Worm (Caenorhabditis elegans) whole organism, L4 larva: ENCODE measurements around the gene F52G3.1.
A peak's percentile ranks its signal among the peaks of the same experiment; 100 is the strongest.

Source experiments
- F37D6.2 ChIP-seq: sonication (generic microtip); optimal IDR thresholded peaks from 2 replicates; lab custom pipeline; 2016; ENCODE audit warnings: mild to moderate bottlenecking, missing genetic modification characterization, missing compliant biosample characterization
- R02D3.7 ChIP-seq: fragments of 150-350 bp; sonication (generic microtip); optimal IDR thresholded peaks from 3 replicates; lab custom pipeline; 2014; ENCODE audit warnings: missing biosample characterization, missing genetic modification characterization
- aly-2 ChIP-seq: sonication (generic microtip); optimal IDR thresholded peaks from 2 replicates; lab custom pipeline; 2018; ENCODE audit warnings: missing biosample characterization, missing genetic modification characterization
- fkh-10 ChIP-seq: fragments of 150-350 bp; optimal IDR thresholded peaks from 2 replicates; lab custom pipeline; 2014; ENCODE audit warnings: missing biosample characterization, missing genetic modification reagents, missing genetic modification characterization
- lin-15B ChIP-seq: fragments of 150-350 bp; sonication (generic microtip); optimal IDR thresholded peaks from 3 replicates; lab custom pipeline; 2014; ENCODE audit warnings: missing biosample characterization, missing genetic modification characterization
- mdl-1 ChIP-seq, 2 experiments: fragments of 150-350 bp in 1 of 2; sonication (generic microtip) in 1 of 2; optimal IDR thresholded peaks; 2 replicates each; lab custom pipeline; 2014 to 2017; ENCODE audit warnings: missing biosample characterization in 2 of 2, missing genetic modification characterization in 2 of 2
- nhr-25 ChIP-seq: sonication (generic microtip); optimal IDR thresholded peaks from 2 replicates; lab custom pipeline; 2017; ENCODE audit warnings: missing genetic modification characterization, mild to moderate bottlenecking, missing compliant biosample characterization, antibody characterized with exemption, moderate library complexity, borderline replicate concordance; ENCODE audit not compliant: insufficient read depth
- nhr-48 ChIP-seq: sonication (generic microtip); optimal IDR thresholded peaks from 2 replicates; lab custom pipeline; 2016; ENCODE audit warnings: mild to moderate bottlenecking, missing genetic modification characterization, missing compliant biosample characterization
- unc-39 ChIP-seq: sonication (generic microtip); optimal IDR thresholded peaks from 2 replicates; lab custom pipeline; 2017; ENCODE audit warnings: missing biosample characterization, missing genetic modification characterization

- TF ChIP-seq unc-39 (tag; lab: Kevin White, UChicago) (no peak), nhr-48 (tag; lab: Kevin White, UChicago) (peak; percentile 43), lin-15B (tag; lab: Kevin White, UChicago) (no peak), nhr-25 (tag; lab: Kevin White, UChicago) (peak; percentile 43), R02D3.7 (tag; lab: Kevin White, UChicago) (no peak), F37D6.2 (tag; lab: Kevin White, UChicago) (peak; percentile 79), fkh-10 (GFP tag; lab: Kevin White, UChicago) (peak; percentile 84), aly-2 (tag; lab: Kevin White, UChicago) (no peak), mdl-1 (tag; optimal IDR thresholded peaks at IDR 0.05; lab: Kevin White, UChicago) (peak; percentile 44 to 89)
Measured at ce11 chrX:16961387-16961786, 2.3 kb upstream of the F52G3.1 start.
